Fruit fly (Drosophila melanogaster) whole organism, embryonic: ENCODE results near the gene CG10445.

Source experiments
- Bgb ChIP-seq: fragments of 200-800 bp; sonication (Bioruptor generic); IDR thresholded peaks from 2 replicates; pipeline ENCODE4 v1.3.6; 2022; ENCODE audit warnings: missing biosample characterization, missing genetic modification characterization; ENCODE audit not compliant: partially characterized antibody
- BtbVII ChIP-seq: fragments of 200-800 bp; sonication (Bioruptor generic); optimal IDR thresholded peaks from 3 replicates; lab custom pipeline; 2017; ENCODE audit warnings: missing biosample characterization, mild to moderate bottlenecking, missing genetic modification characterization
- CG12744 ChIP-seq: fragments of 200-800 bp; sonication (Bioruptor generic); optimal IDR thresholded peaks from 2 replicates; lab custom pipeline; 2016; ENCODE audit warnings: missing biosample characterization, missing genetic modification characterization
- CG13894 ChIP-seq: fragments of 200-800 bp; sonication (Bioruptor generic); optimal IDR thresholded peaks from 3 replicates; lab custom pipeline; 2018; ENCODE audit warnings: missing biosample characterization, mild to moderate bottlenecking, missing genetic modification characterization, moderate library complexity
- CG14710 ChIP-seq: fragments of 200-800 bp; sonication (Bioruptor generic); optimal IDR thresholded peaks from 3 replicates; lab custom pipeline; 2019; ENCODE audit warnings: missing biosample characterization, mild to moderate bottlenecking, missing genetic modification characterization, moderate library complexity
- CG14860 ChIP-seq: fragments of 200-800 bp; sonication (Bioruptor generic); IDR thresholded peaks from 3 replicates; pipeline ENCODE4 v1.3.6; 2022; ENCODE audit warnings: missing biosample characterization, missing genetic modification characterization; ENCODE audit not compliant: partially characterized antibody
- CG15514 ChIP-seq: fragments of 200-800 bp; sonication (Bioruptor generic); optimal IDR thresholded peaks from 3 replicates; lab custom pipeline; 2017; ENCODE audit warnings: missing biosample characterization, missing genetic modification characterization, mild to moderate bottlenecking, moderate library complexity, missing genetic modification reagents
- CG1603 ChIP-seq: fragments of 200-800 bp; sonication (Bioruptor generic); optimal IDR thresholded peaks from 2 replicates; lab custom pipeline; 2019; ENCODE audit warnings: missing biosample characterization, mild to moderate bottlenecking, missing genetic modification characterization, moderate library complexity
- CG2120 ChIP-seq: fragments of 200-800 bp; sonication (Bioruptor generic); optimal IDR thresholded peaks from 3 replicates; lab custom pipeline; 2016; ENCODE audit warnings: missing biosample characterization, missing genetic modification characterization
- CG2712 ChIP-seq: fragments of 200-800 bp; optimal IDR thresholded peaks from 3 replicates; lab custom pipeline; 2019; ENCODE audit warnings: missing biosample characterization, mild to moderate bottlenecking, missing genetic modification characterization, moderate library complexity
- CG30403 ChIP-seq: fragments of 200-800 bp; sonication (Bioruptor generic); optimal IDR thresholded peaks from 3 replicates; lab custom pipeline; 2016; ENCODE audit warnings: missing biosample characterization, missing genetic modification characterization
- CG34224 ChIP-seq: fragments of 200-800 bp; sonication (Bioruptor generic); IDR thresholded peaks from 3 replicates; pipeline ENCODE4 v1.3.6; 2022; ENCODE audit warnings: missing biosample characterization, missing genetic modification characterization; ENCODE audit not compliant: partially characterized antibody
- CG4328 ChIP-seq: fragments of 200-800 bp; sonication (Bioruptor generic); optimal IDR thresholded peaks from 3 replicates; lab custom pipeline; 2017; ENCODE audit warnings: missing biosample characterization, missing genetic modification reagents, missing genetic modification characterization
- CG4617 ChIP-seq: fragments of 200-800 bp; sonication (Bioruptor generic); optimal IDR thresholded peaks from 3 replicates; lab custom pipeline; 2016; ENCODE audit warnings: missing biosample characterization, missing genetic modification characterization, borderline replicate concordance
- CG7928 ChIP-seq: fragments of 200-800 bp; sonication (Bioruptor generic); optimal IDR thresholded peaks from 2 replicates; lab custom pipeline; 2017; ENCODE audit warnings: missing biosample characterization, mild to moderate bottlenecking, missing genetic modification characterization
- CG7963 ChIP-seq: fragments of 200-800 bp; sonication (Bioruptor generic); IDR thresholded peaks from 3 replicates; pipeline ENCODE4 v1.3.6; 2022; ENCODE audit warnings: missing biosample characterization, missing genetic modification characterization; ENCODE audit not compliant: partially characterized antibody
- CG9215 ChIP-seq: fragments of 200-800 bp; sonication (Bioruptor generic); IDR thresholded peaks from 2 replicates; pipeline ENCODE4 v1.3.6; 2022; ENCODE audit warnings: missing biosample characterization, missing genetic modification characterization
- CTCF ChIP-seq: fragments of 200-800 bp; sonication (Bioruptor generic); optimal IDR thresholded peaks from 2 replicates; lab custom pipeline; 2017; ENCODE audit warnings: missing biosample characterization, mild to moderate bottlenecking, missing genetic modification characterization, moderate library complexity
- CoRest ChIP-seq: fragments of 200-800 bp; sonication (Bioruptor generic); optimal IDR thresholded peaks from 3 replicates; lab custom pipeline; 2018; ENCODE audit warnings: missing biosample characterization, mild to moderate bottlenecking, missing genetic modification characterization, moderate library complexity
- D19B ChIP-seq: fragments of 200-800 bp; sonication (Bioruptor generic); optimal IDR thresholded peaks from 2 replicates; lab custom pipeline; 2017; ENCODE audit warnings: missing biosample characterization, mild to moderate bottlenecking, missing genetic modification characterization
- Doc3 ChIP-seq: fragments of 200-800 bp; sonication (Bioruptor generic); IDR thresholded peaks from 3 replicates; pipeline ENCODE4 v1.3.6; 2022; ENCODE audit warnings: missing biosample characterization, missing genetic modification characterization; ENCODE audit not compliant: partially characterized antibody
- E2f2 ChIP-seq: fragments of 200-800 bp; sonication (Bioruptor generic); IDR thresholded peaks from 2 replicates; pipeline ENCODE4 v1.3.6; 2022; ENCODE audit warnings: missing biosample characterization, missing genetic modification characterization
- Elba2 ChIP-seq: fragments of 200-800 bp; sonication (Bioruptor generic); optimal IDR thresholded peaks from 3 replicates; lab custom pipeline; 2016; ENCODE audit warnings: missing biosample characterization, missing genetic modification characterization
- Gug ChIP-seq: fragments of 200-800 bp; sonication (Bioruptor generic); IDR thresholded peaks from 4 replicates; pipeline ENCODE4 v1.3.6; 2022; ENCODE audit warnings: missing biosample characterization, missing genetic modification characterization
- HLH54F ChIP-seq: fragments of 200-800 bp; sonication (Bioruptor generic); optimal IDR thresholded peaks from 3 replicates; lab custom pipeline; 2016; ENCODE audit warnings: missing biosample characterization, missing genetic modification characterization
- Myb ChIP-seq: fragments of 200-800 bp; sonication (Bioruptor generic); optimal IDR thresholded peaks from 2 replicates; lab custom pipeline; 2016; ENCODE audit warnings: missing biosample characterization, missing genetic modification characterization
- NC2β ChIP-seq: fragments of 200-800 bp; sonication (Bioruptor generic); optimal IDR thresholded peaks from 2 replicates; lab custom pipeline; 2016; ENCODE audit warnings: missing biosample characterization, missing genetic modification characterization
- Neu2 ChIP-seq: fragments of 200-800 bp; sonication (Bioruptor generic); optimal IDR thresholded peaks from 3 replicates; lab custom pipeline; 2016; ENCODE audit warnings: missing biosample characterization, missing genetic modification characterization, borderline replicate concordance
- Rfx ChIP-seq: fragments of 200-800 bp; sonication (Bioruptor generic); IDR thresholded peaks from 2 replicates; pipeline ENCODE4 v1.3.6; 2022; ENCODE audit warnings: missing biosample characterization, missing genetic modification characterization
- Sry-δ ChIP-seq: fragments of 200-800 bp; sonication (Bioruptor generic); optimal IDR thresholded peaks from 2 replicates; lab custom pipeline; 2016; ENCODE audit warnings: missing biosample characterization, missing genetic modification characterization
- chif ChIP-seq, 2 experiments: fragments of 200-800 bp; sonication (Bioruptor generic); optimal IDR thresholded peaks; 3 replicates each; lab custom pipeline; 2016; ENCODE audit warnings: missing biosample characterization in 2 of 2, missing genetic modification characterization in 2 of 2
- chn ChIP-seq: fragments of 200-800 bp; sonication (Bioruptor generic); optimal IDR thresholded peaks from 2 replicates; lab custom pipeline; 2016; ENCODE audit warnings: missing biosample characterization, missing genetic modification characterization
- crp ChIP-seq, 2 experiments: fragments of 200-800 bp; sonication (Bioruptor generic); optimal IDR thresholded peaks; 2 replicates in 1 of 2; 3 replicates in 1 of 2; lab custom pipeline; 2017; ENCODE audit warnings: missing biosample characterization in 2 of 2, missing genetic modification characterization in 2 of 2, mild to moderate bottlenecking in 1 of 2, moderate library complexity in 1 of 2
- dpn ChIP-seq, 2 experiments: fragments of 200-800 bp; sonication (Bioruptor generic); optimal IDR thresholded peaks; 3 replicates each; lab custom pipeline; 2016; ENCODE audit warnings: missing biosample characterization in 2 of 2, missing genetic modification characterization in 2 of 2
- dysf ChIP-seq: fragments of 200-800 bp; sonication (Bioruptor generic); IDR thresholded peaks from 3 replicates; pipeline ENCODE4 v1.3.6; 2022; ENCODE audit warnings: missing biosample characterization, missing genetic modification characterization
- hb ChIP-seq: fragments of 200-800 bp; sonication (Bioruptor generic); IDR thresholded peaks from 3 replicates; pipeline ENCODE4 v1.3.6; 2022; ENCODE audit warnings: missing biosample characterization, missing genetic modification characterization; ENCODE audit not compliant: partially characterized antibody
- hbn ChIP-seq: fragments of 200-800 bp; sonication (Bioruptor generic); IDR thresholded peaks from 2 replicates; pipeline ENCODE4 v1.3.6; 2022; ENCODE audit warnings: missing biosample characterization, missing genetic modification characterization; ENCODE audit not compliant: partially characterized antibody
- hkb ChIP-seq, 2 experiments: fragments of 200-800 bp in 1 of 2; fragments of >200 bp in 1 of 2; sonication (Bioruptor generic) in 1 of 2; IDR thresholded peaks in 1 of 2; optimal IDR thresholded peaks in 1 of 2; 2 replicates each; pipeline versions ENCODE4 v1.3.6 to Lab custom; 2017 to 2022; ENCODE audit warnings: missing biosample characterization in 1 of 2, missing genetic modification characterization in 1 of 2
- pb ChIP-seq: fragments of 200-800 bp; sonication (Bioruptor generic); optimal IDR thresholded peaks from 3 replicates; lab custom pipeline; 2016; ENCODE audit warnings: missing biosample characterization, missing genetic modification characterization
- repo ChIP-seq: fragments of 200-800 bp; sonication (Bioruptor generic); optimal IDR thresholded peaks from 2 replicates; lab custom pipeline; 2016; ENCODE audit warnings: missing biosample characterization, missing genetic modification characterization
- row ChIP-seq: fragments of 200-800 bp; sonication (Bioruptor generic); IDR thresholded peaks from 3 replicates; pipeline ENCODE4 v1.3.6; 2022; ENCODE audit warnings: missing biosample characterization, missing genetic modification characterization
- run ChIP-seq: fragments of 200-800 bp; sonication (Bioruptor generic); optimal IDR thresholded peaks from 3 replicates; lab custom pipeline; 2018; ENCODE audit warnings: missing biosample characterization, mild to moderate bottlenecking, missing genetic modification characterization
- slbo ChIP-seq: fragments of 200-800 bp; sonication (Bioruptor generic); IDR thresholded peaks from 2 replicates; pipeline ENCODE4 v1.3.6; 2022; ENCODE audit warnings: missing biosample characterization, missing genetic modification characterization
- sug ChIP-seq: fragments of 200-800 bp; optimal IDR thresholded peaks from 2 replicates; lab custom pipeline; 2019; ENCODE audit warnings: missing biosample characterization, mild to moderate bottlenecking, missing genetic modification characterization, moderate library complexity
- trem ChIP-seq: fragments of 200-800 bp; optimal IDR thresholded peaks from 3 replicates; lab custom pipeline; 2019; ENCODE audit warnings: missing biosample characterization, mild to moderate bottlenecking, missing genetic modification characterization, moderate library complexity
- trh ChIP-seq: fragments of 200-800 bp; sonication (Bioruptor generic); optimal IDR thresholded peaks from 2 replicates; lab custom pipeline; 2016; ENCODE audit warnings: missing biosample characterization, missing genetic modification characterization
- usp ChIP-seq: fragments of >200 bp; optimal IDR thresholded peaks from 2 replicates; lab custom pipeline; 2017; ENCODE audit warnings: missing biosample characterization, missing genetic modification characterization
- vvl ChIP-seq: fragments of 200-800 bp; sonication (Bioruptor generic); IDR thresholded peaks from 2 replicates; pipeline ENCODE4 v1.3.6; 2022; ENCODE audit warnings: missing biosample characterization, missing genetic modification characterization
- zen ChIP-seq: fragments of 200-800 bp; sonication (Bioruptor generic); optimal IDR thresholded peaks from 3 replicates; lab custom pipeline; 2018; ENCODE audit warnings: missing biosample characterization, mild to moderate bottlenecking, missing genetic modification characterization, moderate library complexity
- zfh2 ChIP-seq: fragments of 200-800 bp; sonication (Bioruptor generic); optimal IDR thresholded peaks from 2 replicates; lab custom pipeline; 2016; ENCODE audit warnings: missing biosample characterization, missing genetic modification characterization

The CG10445 gene

DNA sequence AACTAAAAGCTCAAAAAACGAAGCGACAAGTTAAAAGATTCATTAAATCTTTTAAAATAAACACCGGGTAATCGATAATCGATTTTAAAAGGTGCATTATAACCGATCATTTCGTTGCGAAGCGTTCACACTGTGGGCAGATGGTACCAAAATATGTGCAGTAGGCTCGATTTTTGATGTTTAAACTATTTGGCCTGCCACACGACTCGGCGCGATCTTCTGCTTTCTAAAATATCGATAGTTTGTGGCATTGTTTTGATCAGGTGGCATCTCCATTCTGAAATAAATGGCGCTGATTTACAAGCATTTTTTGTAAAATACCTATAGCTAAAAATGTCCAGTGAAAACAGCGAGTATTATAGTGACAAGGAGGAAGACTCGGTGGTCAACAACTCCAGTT lies at the start of gene CG10445, which contains the start of gene lds:
Gene CG10445 (minus strand): TSS at position 104 of the 400 bp plus-strand sequence.
Gene lds (plus strand): TSS at position 236 of the 400 bp plus-strand sequence.
- TF ChIP-seq HLH54F (GFP tag; lab: Kevin White, UChicago) (peak; percentile 29), sug (no peak), CG30403 (GFP tag; lab: Kevin White, UChicago) (peak; percentile 18), hkb (optimal IDR thresholded peaks at IDR 0.05; lab: Kevin White, UChicago) (no peak), hkb (GFP tag; IDR thresholded peaks at IDR 0.05; lab: Robert Waterston, UW) (no peak), trem (peak; percentile 93), CG14710 (tag; lab: Kevin White, UChicago) (peak; percentile 64), CG34224 (GFP tag; lab: Robert Waterston, UW) (peak; percentile 76), CG4328 (GFP tag; lab: Kevin White, UChicago) (no peak), dpn (GFP tag; optimal IDR thresholded peaks at IDR 0.05; lab: Kevin White, UChicago) (peak; percentile 0 to 37), Sry-δ (GFP tag; lab: Kevin White, UChicago) (peak; percentile 86), E2f2 (GFP tag; lab: Robert Waterston, UW) (peak; percentile 94), Elba2 (peak; percentile 22), Doc3 (GFP tag; lab: Robert Waterston, UW) (peak; percentile 84), CG1603 (peak; percentile 89), D19B (GFP tag; lab: Kevin White, UChicago) (no peak), Rfx (GFP tag; lab: Robert Waterston, UW) (peak; percentile 67), run (no peak), CG12744 (GFP tag; lab: Kevin White, UChicago) (no peak), CG15514 (GFP tag; lab: Kevin White, UChicago) (peak; percentile 57), hb (GFP tag; lab: Robert Waterston, UW) (peak; percentile 95), CG14860 (peak; percentile 88), zfh2 (GFP tag; lab: Kevin White, UChicago) (peak; percentile 15), pb (GFP tag; lab: Kevin White, UChicago) (no peak), CG13894 (no peak), vvl (GFP tag; lab: Robert Waterston, UW) (peak; percentile 41; the same call in 1 of the 2 replicates), hbn (GFP tag; lab: Robert Waterston, UW) (peak; percentile 79), slbo (GFP tag; lab: Robert Waterston, UW) (peak; percentile 46; the same call in 1 of the 2 replicates), CG7963 (GFP tag; lab: Robert Waterston, UW) (peak; percentile 92), CTCF (GFP tag; lab: Kevin White, UChicago) (peak; percentile 33), CG2712 (tag; lab: Kevin White, UChicago) (no peak), CG7928 (GFP tag; lab: Kevin White, UChicago) (no peak), row (GFP tag; lab: Robert Waterston, UW) (peak; percentile 76), Gug (GFP tag; lab: Robert Waterston, UW) (peak; percentile 48; the same call in 1 of the 4 replicates), CoRest (tag; lab: Kevin White, UChicago) (peak; percentile 43), Neu2 (GFP tag; lab: Kevin White, UChicago) (no peak), CG2120 (peak; percentile 23), dysf (GFP tag; lab: Robert Waterston, UW) (no peak), zen (tag; lab: Kevin White, UChicago) (peak; percentile 43), Bgb (GFP tag; lab: Robert Waterston, UW) (peak; percentile 90), repo (GFP tag; lab: Kevin White, UChicago) (no peak), CG9215 (GFP tag; lab: Robert Waterston, UW) (no peak), usp (no peak), Myb (GFP tag; lab: Kevin White, UChicago) (peak; percentile 72), chn (GFP tag; lab: Kevin White, UChicago) (peak; percentile 11), CG4617 (GFP tag; lab: Kevin White, UChicago) (peak; percentile 75), BtbVII (GFP tag; lab: Kevin White, UChicago) (no peak), trh (GFP tag; lab: Kevin White, UChicago) (no peak), chif (GFP tag; optimal IDR thresholded peaks at IDR 0.05; lab: Kevin White, UChicago) (peak in 1 of 2 experiments; percentile 4), NC2β (GFP tag; lab: Kevin White, UChicago) (peak; percentile 31), crp (GFP tag; optimal IDR thresholded peaks at IDR 0.05; lab: Kevin White, UChicago) (peak in 1 of 2 experiments; percentile 52)
